Comparison of ENCODE assay signal across 4 worm cellular contexts in the genomic region with DNA sequence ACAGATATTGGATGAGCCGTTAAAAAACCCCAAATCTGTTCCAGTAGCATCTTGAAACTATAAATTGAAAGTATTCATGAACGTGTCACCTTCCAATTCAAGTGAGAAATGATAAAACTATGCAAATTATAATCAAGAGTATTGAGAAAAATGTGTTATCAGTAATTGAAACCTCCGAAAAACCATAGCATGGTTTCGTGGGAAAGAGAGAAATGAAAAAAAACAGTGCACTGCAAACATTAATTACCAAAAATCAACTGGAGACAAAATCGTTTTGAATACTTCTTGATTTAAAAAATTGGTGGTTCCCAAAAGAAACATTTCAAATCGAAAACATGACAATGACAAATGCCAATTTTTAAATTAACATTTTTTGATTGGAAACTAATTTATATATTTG.
TF ChIP-seq lines count a peak whose summit lies in the region.

TSS of gene daf-36 (minus strand) at position 101 of the 400 bp plus-strand sequence.

TF ChIP-seq in whole organism, L2 larva, 48 proteins besides CTCF, POLR2A, EP300 and RAD21:
- TF ChIP-seq fos-1 (tag; optimal IDR thresholded peaks at IDR 0.05; lab: Kevin White, UChicago) (peak; percentile 62), elt-3 (tag; optimal IDR thresholded peaks at IDR 0.05; lab: Kevin White, UChicago) (no peak)
TF ChIP-seq in whole organism, L2 larva: peak in this region for 1.

TF ChIP-seq in whole organism, L3 larva, 47 proteins besides CTCF, POLR2A, EP300 and RAD21:
- peak; percentile 28 for TF ChIP-seq elt-2 (tag; optimal IDR thresholded peaks at IDR 0.05; lab: Kevin White, UChicago)
- TF ChIP-seq ztf-4 (tag; optimal IDR thresholded peaks at IDR 0.05; lab: Kevin White, UChicago), result no peak

TF ChIP-seq in whole organism, L4 larva, 104 proteins besides CTCF, POLR2A, EP300 and RAD21:
- TF ChIP-seq spr-1 (tag; optimal IDR thresholded peaks at IDR 0.05; lab: Kevin White, UChicago) (no peak), nhr-28 (tag; optimal IDR thresholded peaks at IDR 0.05; lab: Kevin White, UChicago) (peak; percentile 39)

TF ChIP-seq in whole organism, young adult, 124 proteins besides CTCF, POLR2A, EP300 and RAD21:
- TF ChIP-seq nhr-80 (tag; optimal IDR thresholded peaks at IDR 0.05; lab: Kevin White, UChicago) (peak; percentile 45), egl-18 (GFP tag; IDR thresholded peaks at IDR 0.05; lab: Robert Waterston, UW) (no peak), sea-2 (GFP tag; IDR thresholded peaks at IDR 0.05; lab: Robert Waterston, UW) (no peak)
